Fruit fly (Drosophila melanogaster): ENCODE data around the gene CG13962.

DNA sequence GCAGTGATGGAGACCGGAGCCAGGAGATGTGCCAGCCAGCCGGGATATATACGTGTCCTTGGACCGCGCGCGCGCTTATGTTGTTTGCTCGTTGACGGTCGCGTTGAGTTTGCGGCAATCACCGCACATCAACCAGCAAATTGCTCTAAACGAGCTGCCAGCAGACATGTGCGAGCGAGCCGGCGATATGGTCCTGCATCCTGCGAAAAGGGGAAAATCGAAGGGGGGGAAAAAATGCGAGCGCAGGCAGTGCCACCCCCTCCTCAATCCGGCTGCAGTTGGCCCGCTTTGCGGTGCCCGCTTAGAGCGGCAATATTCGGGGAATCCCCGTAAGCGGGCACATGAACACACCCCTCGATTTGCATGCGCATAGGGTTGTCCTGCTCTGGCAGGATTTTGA, 45.4 kb downstream of the CG13962 start, which contains the start of gene bsh:
- TF ChIP-seq Abd-B (GFP tag; optimal IDR thresholded peaks at IDR 0.05): no peak
- TF ChIP-seq CG32264 (GFP tag; optimal IDR thresholded peaks at IDR 0.05): no peak
- no peak for TF ChIP-seq Dfd (GFP tag; optimal IDR thresholded peaks at IDR 0.05)
- TF ChIP-seq Rel (GFP tag; optimal IDR thresholded peaks at IDR 0.05): no peak
- TF ChIP-seq Rel (tag; optimal IDR thresholded peaks at IDR 0.05): no peak
- TF ChIP-seq psq (GFP tag; optimal IDR thresholded peaks at IDR 0.05): no peak
- TF ChIP-seq lola (GFP tag; optimal IDR thresholded peaks at IDR 0.05): no peak
- TF ChIP-seq Jra (GFP tag; optimal IDR thresholded peaks at IDR 0.05): no peak

Measured in whole organism, wandering third instar larva.